Worm (Caenorhabditis elegans) whole organism, L4/young adult: Measurements from ENCODE around the gene tag-164.
"Not testable (repeated sequence)": the region's sequence is repeated elsewhere in the genome, so short reads cannot be mapped to it uniquely, and the experiment has no call there.

Experiments
- W03F9.2 ChIP-seq: fragments of 150-350 bp; optimal IDR thresholded peaks from 2 replicates; lab custom pipeline; 2014; ENCODE audit warnings: missing biosample characterization, missing genetic modification characterization
- him-1 ChIP-seq: sonication (generic microtip); optimal IDR thresholded peaks from 2 replicates; lab custom pipeline; 2016; ENCODE audit warnings: missing genotype, missing genetic modification reagents, missing genetic modification characterization, missing compliant biosample characterization

- TF ChIP-seq W03F9.2 (tag; lab: Kevin White, UChicago); him-1: not testable (repeated sequence)
These were observed 39.6 kb downstream of the tag-164 start, which contains the start of gene T28A8.6 for ce11 chrIII:13498899-13499298.
